Worm (Caenorhabditis elegans) whole organism, late embryonic: ENCODE results near the gene T25B9.5.
"Not testable (repeated sequence)": the region's sequence is repeated elsewhere in the genome, so short reads cannot be mapped to it uniquely, and the experiment has no call there.

Experiments used
- C38D4.7 ChIP-seq: fragments of 200-800 bp; sonication (Bioruptor generic); optimal IDR thresholded peaks from 2 replicates; lab custom pipeline; 2018; ENCODE audit warnings: mild to moderate bottlenecking, missing genetic modification characterization, moderate library complexity, missing compliant biosample characterization
- K02D7.2 ChIP-seq: sonication (generic microtip); optimal IDR thresholded peaks from 2 replicates; lab custom pipeline; 2017; ENCODE audit warnings: mild to moderate bottlenecking, missing genetic modification characterization, missing compliant biosample characterization
- T23F11.4 ChIP-seq: fragments of 200-800 bp; sonication (Bioruptor generic); optimal IDR thresholded peaks from 2 replicates; lab custom pipeline; 2018; ENCODE audit warnings: mild to moderate bottlenecking, missing genetic modification characterization, missing compliant biosample characterization
- ama-1 ChIP-seq: fragments of 150-350 bp; optimal IDR thresholded peaks from 2 replicates; lab custom pipeline; 2014
- ceh-14 ChIP-seq: sonication (generic microtip); optimal IDR thresholded peaks from 2 replicates; lab custom pipeline; 2016; ENCODE audit warnings: missing genotype, missing genetic modification characterization, missing compliant biosample characterization
- ceh-18 ChIP-seq: sonication (generic microtip); optimal IDR thresholded peaks from 2 replicates; lab custom pipeline; 2016; ENCODE audit warnings: missing genetic modification characterization, missing compliant biosample characterization
- ceh-2 ChIP-seq: sonication (generic microtip); optimal IDR thresholded peaks from 2 replicates; lab custom pipeline; 2016; ENCODE audit warnings: missing genotype, missing genetic modification characterization, missing compliant biosample characterization
- ceh-6 ChIP-seq: fragments of 200-800 bp; sonication (Bioruptor generic); optimal IDR thresholded peaks from 2 replicates; lab custom pipeline; 2018; ENCODE audit warnings: mild to moderate bottlenecking, missing genetic modification characterization, missing compliant biosample characterization
- che-1 ChIP-seq: sonication (generic microtip); optimal IDR thresholded peaks from 2 replicates; lab custom pipeline; 2016; ENCODE audit warnings: mild to moderate bottlenecking, missing genetic modification characterization, missing compliant biosample characterization
- elt-2 ChIP-seq: sonication (generic microtip); optimal IDR thresholded peaks from 2 replicates; lab custom pipeline; 2016; ENCODE audit warnings: missing genetic modification reagents, missing genetic modification characterization, missing compliant biosample characterization
- ets-4 ChIP-seq: sonication (generic microtip); optimal IDR thresholded peaks from 2 replicates; lab custom pipeline; 2016; ENCODE audit warnings: missing genetic modification characterization, missing compliant biosample characterization
- fax-1 ChIP-seq: sonication (generic microtip); optimal IDR thresholded peaks from 2 replicates; lab custom pipeline; 2016; ENCODE audit warnings: missing genotype, missing genetic modification characterization, missing compliant biosample characterization
- gmeb-2 ChIP-seq: sonication (generic microtip); optimal IDR thresholded peaks from 2 replicates; lab custom pipeline; 2016; ENCODE audit warnings: missing genetic modification characterization, inconsistent platforms, missing compliant biosample characterization
- hlh-30 ChIP-seq: sonication (generic microtip); optimal IDR thresholded peaks from 2 replicates; lab custom pipeline; 2017; ENCODE audit warnings: antibody characterized with exemption, missing genetic modification characterization, missing compliant biosample characterization; ENCODE audit not compliant: insufficient read depth
- hlh-8 ChIP-seq: sonication (generic microtip); optimal IDR thresholded peaks from 2 replicates; lab custom pipeline; 2016; ENCODE audit warnings: missing genotype, missing genetic modification characterization, missing compliant biosample characterization
- lim-6 ChIP-seq: sonication (generic microtip); optimal IDR thresholded peaks from 2 replicates; lab custom pipeline; 2016; ENCODE audit warnings: missing genetic modification characterization, missing compliant biosample characterization
- madf-2 ChIP-seq: sonication (generic microtip); optimal IDR thresholded peaks from 2 replicates; lab custom pipeline; 2017; ENCODE audit warnings: missing genetic modification characterization, missing compliant biosample characterization
- nfya-1 ChIP-seq: sonication (generic microtip); optimal IDR thresholded peaks from 2 replicates; lab custom pipeline; 2017; ENCODE audit warnings: missing genetic modification characterization, mild to moderate bottlenecking, missing compliant biosample characterization, antibody characterized with exemption, moderate library complexity
- nhr-11 ChIP-seq: fragments of 150-350 bp; optimal IDR thresholded peaks from 2 replicates; lab custom pipeline; 2014; ENCODE audit warnings: missing biosample characterization, missing genetic modification characterization
- npax-4 ChIP-seq: sonication (generic microtip); optimal IDR thresholded peaks from 2 replicates; lab custom pipeline; 2016; ENCODE audit warnings: missing genetic modification characterization, missing compliant biosample characterization
- pqm-1 ChIP-seq: sonication (generic microtip); optimal IDR thresholded peaks from 2 replicates; lab custom pipeline; 2016; ENCODE audit warnings: missing genetic modification characterization, missing compliant biosample characterization
- pros-1 ChIP-seq: fragments of 150-350 bp; optimal IDR thresholded peaks from 2 replicates; lab custom pipeline; 2014; ENCODE audit warnings: missing biosample characterization, missing genetic modification reagents, missing genetic modification characterization
- ref-2 ChIP-seq: sonication (generic microtip); optimal IDR thresholded peaks from 2 replicates; lab custom pipeline; 2016; ENCODE audit warnings: missing genetic modification characterization, missing compliant biosample characterization
- sox-4 ChIP-seq: sonication (generic microtip); optimal IDR thresholded peaks from 2 replicates; lab custom pipeline; 2017; ENCODE audit warnings: mild to moderate bottlenecking, missing genetic modification characterization, inconsistent platforms, missing compliant biosample characterization
- syd-9 ChIP-seq: sonication (generic microtip); optimal IDR thresholded peaks from 2 replicates; lab custom pipeline; 2016; ENCODE audit warnings: mild to moderate bottlenecking, missing genetic modification characterization, moderate library complexity, missing compliant biosample characterization
- tbx-2 ChIP-seq: sonication (generic microtip); optimal IDR thresholded peaks from 2 replicates; lab custom pipeline; 2016; ENCODE audit warnings: missing genetic modification characterization, missing compliant biosample characterization
- tbx-7 ChIP-seq: sonication (generic microtip); optimal IDR thresholded peaks from 2 replicates; lab custom pipeline; 2016; ENCODE audit warnings: missing genotype, missing genetic modification characterization, missing compliant biosample characterization
- unc-3 ChIP-seq, 2 experiments: fragments of 200-800 bp in 1 of 2; sonication (Bioruptor generic) in 1 of 2; sonication (generic microtip) in 1 of 2; conservative IDR thresholded peaks in 1 of 2; optimal IDR thresholded peaks in 1 of 2; 2 replicates each; pipeline versions ENCODE4 v1.3.6 to Lab custom; 2016 to 2022; ENCODE audit warnings: missing compliant biosample characterization in 2 of 2, missing genetic modification characterization in 2 of 2, missing genetic modification reagents in 1 of 2
- unc-55 ChIP-seq: sonication (generic microtip); optimal IDR thresholded peaks from 2 replicates; lab custom pipeline; 2017; ENCODE audit warnings: missing biosample characterization, missing genetic modification reagents, missing genetic modification characterization
- zip-5 ChIP-seq: sonication (generic microtip); optimal IDR thresholded peaks from 2 replicates; lab custom pipeline; 2016; ENCODE audit warnings: missing genetic modification characterization, missing compliant biosample characterization
- ztf-16 ChIP-seq: sonication (generic microtip); optimal IDR thresholded peaks from 2 replicates; lab custom pipeline; 2017; ENCODE audit warnings: missing genetic modification characterization, missing compliant biosample characterization

The T25B9.5 gene

DNA sequence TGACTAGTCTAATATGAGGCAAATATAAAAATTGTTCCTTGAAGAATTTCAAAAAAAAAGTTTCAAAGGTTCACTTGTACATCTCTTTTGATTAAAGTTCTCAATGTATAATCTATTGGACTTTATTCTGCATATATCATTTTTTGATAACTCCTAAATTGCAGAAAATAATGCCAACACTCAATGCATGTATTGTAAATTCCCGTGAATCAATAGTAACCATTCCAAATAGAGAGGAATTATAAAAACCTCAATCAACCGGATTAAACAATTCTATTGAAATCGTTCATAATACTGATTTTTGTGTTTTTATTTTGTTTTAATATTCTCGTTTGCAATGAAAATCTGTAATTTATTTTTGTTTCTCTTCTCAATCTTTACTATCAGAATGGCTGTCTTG is 10.5 kb upstream of the T25B9.5 start, which contains the start of gene T25B9.12:
Gene T25B9.12 (plus strand): TSS at position 301 of the 400 bp plus-strand sequence.
- TF ChIP-seq tbx-2 (no peak), madf-2 (no peak), K02D7.2 (tag; lab: Kevin White, UChicago) (no peak), unc-3 (GFP tag; conservative IDR thresholded peaks at IDR 0.05; lab: Robert Waterston, UW) (no peak), unc-3 (tag; optimal IDR thresholded peaks at IDR 0.05; lab: Kevin White, UChicago) (no peak), ceh-2 (tag; lab: Kevin White, UChicago) (no peak), ceh-6 (GFP tag; lab: Kevin White, UChicago) (no peak), nfya-1 (tag; lab: Kevin White, UChicago) (no peak), C38D4.7 (GFP tag; lab: Kevin White, UChicago) (no peak), ama-1 (lab: Kevin White, UChicago) (no peak)
- TF ChIP-seq, all 69 proteins: peak for 0

- TF ChIP-seq ets-4 (tag; lab: Kevin White, UChicago) (no peak), pqm-1 (tag; lab: Kevin White, UChicago) (no peak), ztf-16 (tag; lab: Kevin White, UChicago) (no peak), fax-1 (tag; lab: Kevin White, UChicago) (no peak), ceh-18 (no peak), nfya-1 (tag; lab: Kevin White, UChicago) (no peak), ref-2 (tag; lab: Kevin White, UChicago) (no peak), nhr-11 (tag; lab: Kevin White, UChicago) (no peak), pros-1 (tag; lab: Kevin White, UChicago) (no peak), ceh-14 (tag; lab: Kevin White, UChicago) (no peak), ceh-6 (GFP tag; lab: Kevin White, UChicago) (no peak), hlh-30 (tag; lab: Kevin White, UChicago) (no peak), unc-55 (GFP tag; lab: Kevin White, UChicago) (no peak)
Measured at ce11 chrIV:10764206-10764605, 9.6 kb upstream of the T25B9.5 start, which contains the start of gene T25B9.11. Gene T25B9.11, plus strand, starts transcription at chrIV:10764506.

- TF ChIP-seq elt-2 (tag; lab: Kevin White, UChicago) (peak; percentile 83), sox-4 (tag; lab: Kevin White, UChicago) (no peak)
Measured at ce11 chrIV:10761344-10761743, 6.8 kb upstream of the T25B9.5 start, which contains the start of gene ugt-54. Gene ugt-54, plus strand, starts transcription at chrIV:10761698.

DNA sequence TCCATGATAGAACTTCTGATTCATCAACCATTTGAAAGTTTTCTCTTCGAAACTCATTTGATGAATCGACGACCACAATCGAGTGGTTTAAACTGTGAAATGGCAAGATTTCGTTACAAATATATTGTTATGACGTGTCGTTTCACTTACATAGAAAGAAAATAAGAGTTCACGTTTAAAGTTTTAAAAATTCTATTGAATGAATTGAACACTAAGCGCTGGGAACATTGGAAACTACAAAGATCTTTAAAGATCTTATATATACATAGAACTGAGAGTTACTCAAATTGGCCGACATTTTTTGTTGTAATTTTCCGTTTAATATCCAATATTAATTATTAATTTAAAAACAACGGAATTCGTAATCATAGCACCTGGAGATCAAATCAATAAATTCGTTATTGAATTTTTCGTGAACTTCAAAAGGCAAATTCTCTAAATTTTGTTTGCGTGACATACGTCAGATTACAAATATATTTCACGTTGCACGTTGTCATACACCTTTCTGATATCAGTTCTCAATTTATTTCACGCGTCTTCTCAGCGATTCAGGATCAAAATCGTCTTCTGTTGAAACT is 3.1 kb upstream of the T25B9.5 start, which contains the start of the genes T25B9.4 and T25B9.6:
Gene T25B9.4 (minus strand): TSS at position 101 of the 578 bp plus-strand sequence.
Gene T25B9.6 (plus strand): TSS at position 528 of the 578 bp plus-strand sequence.
- TF ChIP-seq gmeb-2 (tag; lab: Kevin White, UChicago) (no peak), syd-9 (no peak), T23F11.4 (GFP tag; lab: Kevin White, UChicago) (no peak), lim-6 (tag; lab: Kevin White, UChicago) (no peak), che-1 (tag; lab: Kevin White, UChicago) (no peak)

DNA sequence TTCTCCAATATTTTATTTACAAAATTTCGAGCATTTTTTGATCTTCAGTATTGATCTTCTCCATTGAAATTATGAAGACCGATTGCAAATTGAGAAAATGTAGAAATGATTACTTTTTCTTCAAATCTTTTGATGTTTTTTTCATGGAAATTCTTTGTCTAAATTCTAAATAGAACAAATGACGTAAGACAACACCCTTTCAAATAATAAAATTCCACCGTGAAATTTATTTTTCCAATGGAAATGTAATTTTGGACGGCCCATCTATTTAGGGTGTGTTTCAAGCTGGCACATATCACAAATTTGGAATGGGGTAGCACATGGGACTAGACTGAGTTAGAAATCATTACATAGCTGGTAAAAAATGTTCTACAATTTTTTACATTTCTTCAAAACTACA is 2.8 kb downstream of the T25B9.5 start, which contains the start of gene T25B9.2:
Gene T25B9.2 (minus strand): TSS at position 101 of the 400 bp plus-strand sequence.
- not testable (repeated sequence) for TF ChIP-seq ama-1 (lab: Kevin White, UChicago); hlh-30 (tag; lab: Kevin White, UChicago); tbx-7 (tag; lab: Kevin White, UChicago)

DNA sequence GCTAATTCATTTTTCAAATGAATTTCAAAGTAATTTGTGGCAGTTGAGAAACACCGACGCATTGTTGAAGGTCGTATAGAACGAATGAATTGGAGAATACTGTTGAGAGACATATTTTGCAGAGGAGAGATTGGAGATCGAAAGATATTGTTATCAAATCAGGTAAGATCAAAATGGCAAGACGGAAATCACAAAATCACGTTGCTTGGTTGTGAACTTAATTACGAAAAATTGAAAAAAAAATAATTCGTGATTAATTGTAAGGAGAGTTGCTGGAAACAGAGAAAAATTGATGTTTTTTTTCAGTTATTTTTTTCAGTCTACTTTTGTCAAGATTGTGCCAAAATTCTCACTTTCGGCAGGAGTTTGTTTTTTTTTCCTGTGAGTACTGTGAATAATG is 4.5 kb downstream of the T25B9.5 start, which contains the start of gene T25B9.1:
Gene T25B9.1 (minus strand): TSS at position 101 of the 400 bp plus-strand sequence.
- TF ChIP-seq ama-1 (lab: Kevin White, UChicago) (no peak), ceh-18 (no peak), npax-4 (tag; lab: Kevin White, UChicago) (no peak), zip-5 (no peak), fax-1 (tag; lab: Kevin White, UChicago) (no peak), hlh-8 (tag; lab: Kevin White, UChicago) (no peak), ceh-6 (GFP tag; lab: Kevin White, UChicago) (no peak)
